Fruit fly (Drosophila melanogaster): ENCODE results near the gene CG15530.

dm6 chr3R:30153864-30154263 lies 23.8 kb upstream of the CG15530 start:
- no peak for TF ChIP-seq tj (GFP tag; optimal IDR thresholded peaks at IDR 0.05)
- no peak for TF ChIP-seq kay (GFP tag; ENCODE audit: borderline replicate concordance)
- TF ChIP-seq CG7045 (GFP tag; optimal IDR thresholded peaks at IDR 0.05) = no peak
- no peak for TF ChIP-seq CG14711 (tag; optimal IDR thresholded peaks at IDR 0.05)
- no peak for TF ChIP-seq CG11617 (GFP tag; optimal IDR thresholded peaks at IDR 0.05)
- no peak for TF ChIP-seq CG7101 (tag; optimal IDR thresholded peaks at IDR 0.05)
- TF ChIP-seq cnc (optimal IDR thresholded peaks at IDR 0.05) = no peak
- TF ChIP-seq CG12768 (GFP tag; optimal IDR thresholded peaks at IDR 0.05) = no peak
- no peak for TF ChIP-seq Mnt (GFP tag; optimal IDR thresholded peaks at IDR 0.05)
- TF ChIP-seq Crg-1 (GFP tag; optimal IDR thresholded peaks at IDR 0.05) = no peak
- TF ChIP-seq CG33017 (tag; optimal IDR thresholded peaks at IDR 0.05) = no peak
